Worm (Caenorhabditis elegans) whole organism, mixed stage, embryonic: ENCODE measurements around the gene F49H6.8.
A peak's percentile ranks its signal among the peaks of the same experiment; 100 is the strongest.

Experiments used
- bed-3 ChIP-seq: fragments of 200-800 bp; sonication (Bioruptor generic); optimal IDR thresholded peaks from 3 replicates; lab custom pipeline; 2018; ENCODE audit warnings: mild to moderate bottlenecking, missing genetic modification characterization, moderate library complexity, missing compliant biosample characterization
- blmp-1 ChIP-seq: fragments of 150-350 bp; optimal IDR thresholded peaks from 2 replicates; lab custom pipeline; 2014; ENCODE audit warnings: missing biosample characterization, missing genetic modification characterization
- ceh-43 ChIP-seq: fragments of 200-800 bp; sonication (Bioruptor generic); optimal IDR thresholded peaks from 2 replicates; lab custom pipeline; 2018; ENCODE audit warnings: mild to moderate bottlenecking, missing genetic modification characterization, moderate library complexity, missing compliant biosample characterization
- ceh-83 ChIP-seq: fragments of 200-800 bp; sonication (Bioruptor generic); optimal IDR thresholded peaks from 2 replicates; lab custom pipeline; 2018; ENCODE audit warnings: mild to moderate bottlenecking, missing genetic modification characterization, missing compliant biosample characterization
- ces-1 ChIP-seq: fragments of 150-350 bp; optimal IDR thresholded peaks from 2 replicates; lab custom pipeline; 2014; ENCODE audit warnings: missing biosample characterization, missing genetic modification reagents, missing genetic modification characterization
- cnd-1 ChIP-seq: fragments of 200-800 bp; sonication (Bioruptor generic); optimal IDR thresholded peaks from 2 replicates; lab custom pipeline; 2018; ENCODE audit warnings: mild to moderate bottlenecking, missing genetic modification characterization, missing compliant biosample characterization
- drap-1 ChIP-seq: fragments of 200-800 bp; sonication (Bioruptor generic); optimal IDR thresholded peaks from 3 replicates; lab custom pipeline; 2018; ENCODE audit warnings: mild to moderate bottlenecking, missing genetic modification characterization, missing compliant biosample characterization
- elt-1 ChIP-seq: sonication (generic microtip); optimal IDR thresholded peaks from 2 replicates; lab custom pipeline; 2017; ENCODE audit warnings: missing genetic modification characterization, mild to moderate bottlenecking, missing compliant biosample characterization, antibody characterized with exemption, moderate library complexity, borderline replicate concordance; ENCODE audit not compliant: insufficient read depth
- elt-3 ChIP-seq: fragments of 150-350 bp; optimal IDR thresholded peaks from 2 replicates; lab custom pipeline; 2014; ENCODE audit warnings: missing biosample characterization, missing genetic modification characterization
- flh-1 ChIP-seq: fragments of 200-800 bp; sonication (Bioruptor generic); optimal IDR thresholded peaks from 2 replicates; lab custom pipeline; 2018; ENCODE audit warnings: mild to moderate bottlenecking, missing genetic modification characterization, moderate library complexity, missing compliant biosample characterization
- hlh-1 ChIP-seq: fragments of 150-350 bp; optimal IDR thresholded peaks from 2 replicates; lab custom pipeline; 2014; ENCODE audit warnings: missing biosample characterization, missing genetic modification reagents, missing genetic modification characterization
- lin-32 ChIP-seq: fragments of 200-800 bp; sonication (Bioruptor generic); optimal IDR thresholded peaks from 2 replicates; lab custom pipeline; 2018; ENCODE audit warnings: mild to moderate bottlenecking, missing genetic modification characterization, missing compliant biosample characterization
- mab-5 ChIP-seq: fragments of 150-350 bp; optimal IDR thresholded peaks from 2 replicates; lab custom pipeline; 2014; ENCODE audit warnings: missing biosample characterization, missing genetic modification characterization
- mep-1 ChIP-seq: fragments of 150-350 bp; optimal IDR thresholded peaks from 2 replicates; lab custom pipeline; 2017; ENCODE audit warnings: missing biosample characterization, missing genetic modification reagents, missing genetic modification characterization, inconsistent platforms
- mls-2 ChIP-seq: sonication (generic microtip); optimal IDR thresholded peaks from 2 replicates; lab custom pipeline; 2016; ENCODE audit warnings: mild to moderate bottlenecking, missing genetic modification characterization, moderate library complexity, missing compliant biosample characterization
- nhr-12 ChIP-seq: fragments of 150-350 bp; optimal IDR thresholded peaks from 2 replicates; lab custom pipeline; 2014; ENCODE audit warnings: missing biosample characterization, missing genetic modification characterization
- nhr-2 ChIP-seq: fragments of 150-350 bp; optimal IDR thresholded peaks from 2 replicates; lab custom pipeline; 2014; ENCODE audit warnings: missing biosample characterization, missing genetic modification characterization
- nhr-237 ChIP-seq: fragments of 150-350 bp; optimal IDR thresholded peaks from 2 replicates; lab custom pipeline; 2014; ENCODE audit warnings: missing biosample characterization, missing genetic modification characterization
- nhr-28 ChIP-seq: fragments of 150-350 bp; optimal IDR thresholded peaks from 2 replicates; lab custom pipeline; 2014; ENCODE audit warnings: missing biosample characterization, missing genetic modification characterization
- nhr-76 ChIP-seq: sonication (generic microtip); optimal IDR thresholded peaks from 2 replicates; lab custom pipeline; 2017; ENCODE audit warnings: missing biosample characterization, missing genetic modification characterization
- sem-2 ChIP-seq: fragments of 200-800 bp; sonication (Bioruptor generic); optimal IDR thresholded peaks from 2 replicates; lab custom pipeline; 2018; ENCODE audit warnings: mild to moderate bottlenecking, missing genetic modification characterization, missing compliant biosample characterization
- snpc-4 ChIP-seq: fragments of 150-350 bp; optimal IDR thresholded peaks from 2 replicates; lab custom pipeline; 2014; ENCODE audit warnings: missing biosample characterization, missing genetic modification characterization
- sptf-1 ChIP-seq: sonication (generic microtip); optimal IDR thresholded peaks from 2 replicates; lab custom pipeline; 2017; ENCODE audit warnings: mild to moderate bottlenecking, missing genetic modification characterization, moderate library complexity, missing compliant biosample characterization
- tbx-8 ChIP-seq: fragments of 200-800 bp; sonication (Bioruptor generic); optimal IDR thresholded peaks from 2 replicates; lab custom pipeline; 2018; ENCODE audit warnings: mild to moderate bottlenecking, missing genetic modification characterization, moderate library complexity, missing compliant biosample characterization
- unc-120 ChIP-seq: sonication (generic microtip); optimal IDR thresholded peaks from 2 replicates; lab custom pipeline; 2017; ENCODE audit warnings: missing genetic modification characterization, missing compliant biosample characterization; ENCODE audit not compliant: poor library complexity, severe bottlenecking
- unc-62 ChIP-seq: fragments of 150-350 bp; optimal IDR thresholded peaks from 2 replicates; lab custom pipeline; 2014; ENCODE audit warnings: missing biosample characterization, missing genetic modification reagents, missing genetic modification characterization
- zip-8 ChIP-seq: fragments of 150-350 bp; optimal IDR thresholded peaks from 2 replicates; lab custom pipeline; 2014; ENCODE audit warnings: missing biosample characterization, missing genetic modification characterization
- ztf-11 ChIP-seq: fragments of 150-350 bp; optimal IDR thresholded peaks from 2 replicates; lab custom pipeline; 2014; ENCODE audit warnings: missing biosample characterization, missing genetic modification characterization

F49H6.8 gene

ce11 chrV:17013232-17013631 is 9.2 kb downstream of the F49H6.8 start, which contains the start of gene clec-241:
Gene clec-241 (minus strand): TSS chrV:17013332.
- TF ChIP-seq sem-2 (no peak), ceh-83 (GFP tag; lab: Kevin White, UChicago) (no peak), cnd-1 (tag; lab: Kevin White, UChicago) (no peak)

- TF ChIP-seq snpc-4 (tag; lab: Kevin White, UChicago) (no peak), ztf-11 (tag; lab: Kevin White, UChicago) (no peak), ces-1 (GFP tag; lab: Kevin White, UChicago) (no peak), mab-5 (tag; lab: Kevin White, UChicago) (no peak), nhr-76 (tag; lab: Kevin White, UChicago) (no peak), ceh-43 (GFP tag; lab: Kevin White, UChicago) (no peak), nhr-28 (tag; lab: Kevin White, UChicago) (no peak), mep-1 (tag; lab: Kevin White, UChicago) (no peak), nhr-237 (tag; lab: Kevin White, UChicago) (no peak), nhr-12 (tag; lab: Kevin White, UChicago) (no peak), unc-120 (tag; lab: Kevin White, UChicago) (no peak), mls-2 (tag; lab: Kevin White, UChicago) (no peak), elt-1 (tag; lab: Kevin White, UChicago) (no peak)
- TF ChIP-seq, all 35 proteins: peak for 0
These were observed 13.0 kb downstream of the F49H6.8 start, which contains the start of the genes clc-12 and clec-240 for ce11 chrV:17009342-17010064. Gene clc-12 (minus strand): TSS chrV:17009388. Gene clec-240 (plus strand): TSS chrV:17010014.

- no peak for TF ChIP-seq nhr-2
- no peak for TF ChIP-seq snpc-4 (tag; lab: Kevin White, UChicago)
- TF ChIP-seq sptf-1 (tag; lab: Kevin White, UChicago): no peak
- no peak for TF ChIP-seq elt-3
- no peak for TF ChIP-seq elt-1 (tag; lab: Kevin White, UChicago)
- no peak for TF ChIP-seq ces-1 (GFP tag; lab: Kevin White, UChicago)
- no peak for TF ChIP-seq nhr-76 (tag; lab: Kevin White, UChicago)
- no peak for TF ChIP-seq bed-3
- TF ChIP-seq lin-32 (GFP tag; lab: Kevin White, UChicago): no peak
- no peak for TF ChIP-seq nhr-237 (tag; lab: Kevin White, UChicago)
- TF ChIP-seq ceh-43 (GFP tag; lab: Kevin White, UChicago): no peak
- TF ChIP-seq ceh-83 (GFP tag; lab: Kevin White, UChicago): no peak
- no peak for TF ChIP-seq unc-62 (GFP tag; lab: Kevin White, UChicago)
- no peak for TF ChIP-seq mab-5 (tag; lab: Kevin White, UChicago)
- no peak for TF ChIP-seq nhr-28 (tag; lab: Kevin White, UChicago)
- TF ChIP-seq nhr-12 (tag; lab: Kevin White, UChicago): no peak
- TF ChIP-seq drap-1 (GFP tag; lab: Kevin White, UChicago): no peak
- TF ChIP-seq, all 35 proteins: peak for 0
These were observed 14.2 kb downstream of the F49H6.8 start, which contains the start of gene sri-69 for ce11 chrV:17008302-17008701. Gene sri-69 (minus strand): TSS chrV:17008402.

- TF ChIP-seq nhr-76 (tag; lab: Kevin White, UChicago) (no peak), zip-8 (peak; percentile 53)
These were observed 17.3 kb downstream of the F49H6.8 start, which contains the start of gene srh-131 for ce11 chrV:17005189-17005588. Gene srh-131 (plus strand): TSS chrV:17005489.

ce11 chrV:17001167-17001566 is 21.3 kb downstream of the F49H6.8 start, which contains the start of gene sri-9:
Gene sri-9 (plus strand): TSS chrV:17001467.
- TF ChIP-seq unc-120 (tag; lab: Kevin White, UChicago) (no peak), zip-8 (no peak), mep-1 (tag; lab: Kevin White, UChicago) (no peak), flh-1 (GFP tag; lab: Kevin White, UChicago) (no peak)

- TF ChIP-seq tbx-8 (GFP tag; lab: Kevin White, UChicago) (no peak), mls-2 (tag; lab: Kevin White, UChicago) (no peak), unc-120 (tag; lab: Kevin White, UChicago) (no peak), ceh-43 (GFP tag; lab: Kevin White, UChicago) (no peak), lin-32 (GFP tag; lab: Kevin White, UChicago) (no peak), nhr-28 (tag; lab: Kevin White, UChicago) (no peak), hlh-1 (no peak), bed-3 (no peak), nhr-76 (tag; lab: Kevin White, UChicago) (no peak), mab-5 (tag; lab: Kevin White, UChicago) (no peak), elt-1 (tag; lab: Kevin White, UChicago) (no peak), blmp-1 (tag; lab: Kevin White, UChicago) (no peak)
These were observed 21.8 kb downstream of the F49H6.8 start for ce11 chrV:17000635-17001034.
